Worm (Caenorhabditis elegans) whole organism, young adult: ENCODE results near the gene H38K22.6.

ENCODE experiments used
- B0019.2 ChIP-seq: fragments of 200-800 bp; sonication (Bioruptor generic); conservative IDR thresholded peaks from 2 replicates; pipeline ENCODE4 v1.3.6; 2022; ENCODE audit warnings: missing genetic modification reagents, missing genetic modification characterization, missing compliant biosample characterization
- B0035.1 ChIP-seq: sonication (generic microtip); optimal IDR thresholded peaks from 2 replicates; lab custom pipeline; 2016; ENCODE audit warnings: missing genetic modification characterization, mild to moderate bottlenecking, missing compliant biosample characterization, missing genotype, missing genetic modification reagents
- B0261.1 ChIP-seq: sonication (generic microtip); optimal IDR thresholded peaks from 2 replicates; lab custom pipeline; 2016; ENCODE audit warnings: mild to moderate bottlenecking, missing genetic modification characterization, moderate library complexity, missing compliant biosample characterization
- C06A6.2 ChIP-seq: fragments of 200-800 bp; sonication (Bioruptor generic); conservative IDR thresholded peaks from 2 replicates; pipeline ENCODE4 v1.3.6; 2022; ENCODE audit warnings: missing genetic modification characterization, missing compliant biosample characterization
- C17E4.6 ChIP-seq: fragments of 200-800 bp; sonication (Bioruptor generic); IDR thresholded peaks from 2 replicates; pipeline ENCODE4 v1.3.6; 2022; ENCODE audit warnings: missing genetic modification reagents, missing genetic modification characterization, missing compliant biosample characterization
- F23B12.7 ChIP-seq: sonication (generic microtip); optimal IDR thresholded peaks from 2 replicates; lab custom pipeline; 2017; ENCODE audit warnings: missing genetic modification characterization, mild to moderate bottlenecking, missing compliant biosample characterization, antibody characterized with exemption, moderate library complexity; ENCODE audit not compliant: insufficient read depth
- F39B2.1 ChIP-seq: fragments of 200-800 bp; sonication (Bioruptor generic); IDR thresholded peaks from 2 replicates; pipeline ENCODE4 v1.3.6; 2022; ENCODE audit warnings: missing genetic modification reagents, missing genetic modification characterization, missing compliant biosample characterization
- F52B5.7 ChIP-seq: sonication (generic microtip); optimal IDR thresholded peaks from 2 replicates; lab custom pipeline; 2016; ENCODE audit warnings: mild to moderate bottlenecking, missing genetic modification characterization, missing compliant biosample characterization
- F57C9.4 ChIP-seq: sonication (generic microtip); optimal IDR thresholded peaks from 2 replicates; lab custom pipeline; 2017; ENCODE audit warnings: mild to moderate bottlenecking, missing genetic modification characterization, missing compliant biosample characterization
- T26A5.8 ChIP-seq: sonication (generic microtip); optimal IDR thresholded peaks from 2 replicates; lab custom pipeline; 2016; ENCODE audit warnings: missing genetic modification characterization, missing compliant biosample characterization
- ZK185.1 ChIP-seq: sonication (generic microtip); optimal IDR thresholded peaks from 2 replicates; lab custom pipeline; 2016; ENCODE audit warnings: mild to moderate bottlenecking, missing genetic modification characterization, missing compliant biosample characterization; ENCODE audit not compliant: poor library complexity, severe bottlenecking
- aptf-3 ChIP-seq: fragments of 200-800 bp; sonication (Bioruptor generic); IDR thresholded peaks from 2 replicates; pipeline ENCODE4 v1.3.6; 2022; ENCODE audit warnings: missing genetic modification characterization, missing compliant biosample characterization
- atf-7 ChIP-seq: sonication (generic microtip); optimal IDR thresholded peaks from 2 replicates; lab custom pipeline; 2017; ENCODE audit warnings: mild to moderate bottlenecking, missing genetic modification characterization, missing compliant biosample characterization
- bed-1 ChIP-seq: fragments of 200-800 bp; sonication (Bioruptor generic); IDR thresholded peaks from 2 replicates; pipeline ENCODE4 v1.3.6; 2022; ENCODE audit warnings: missing genetic modification reagents, missing genetic modification characterization, missing compliant biosample characterization
- cebp-1 ChIP-seq, 2 experiments: fragments of 200-800 bp in 1 of 2; sonication (Bioruptor generic) in 1 of 2; sonication (generic microtip) in 1 of 2; IDR thresholded peaks in 1 of 2; optimal IDR thresholded peaks in 1 of 2; 2 replicates each; pipeline versions ENCODE4 v1.3.6 to Lab custom; 2017 to 2022; ENCODE audit warnings: missing compliant biosample characterization in 2 of 2, missing genetic modification characterization in 2 of 2, mild to moderate bottlenecking in 1 of 2, missing genetic modification reagents in 1 of 2, moderate library complexity in 1 of 2
- cebp-2 ChIP-seq: fragments of 200-800 bp; sonication (Bioruptor generic); IDR thresholded peaks from 2 replicates; pipeline ENCODE4 v1.3.6; 2022; ENCODE audit warnings: missing genetic modification characterization, missing compliant biosample characterization
- ceh-100 ChIP-seq: fragments of 200-800 bp; sonication (Bioruptor generic); IDR thresholded peaks from 2 replicates; pipeline ENCODE4 v1.3.6; 2022; ENCODE audit warnings: missing genetic modification reagents, missing genetic modification characterization, missing compliant biosample characterization
- ceh-40 ChIP-seq: fragments of 200-800 bp; sonication (Bioruptor generic); IDR thresholded peaks from 2 replicates; pipeline ENCODE4 v1.3.6; 2022; ENCODE audit warnings: missing genetic modification characterization, missing compliant biosample characterization
- efl-1 ChIP-seq: fragments of 150-350 bp; optimal IDR thresholded peaks from 2 replicates; lab custom pipeline; 2014; ENCODE audit warnings: missing biosample characterization, missing genetic modification reagents, missing genetic modification characterization
- egl-44 ChIP-seq: fragments of 200-800 bp; sonication (Bioruptor generic); IDR thresholded peaks from 2 replicates; pipeline ENCODE4 v1.3.6; 2022; ENCODE audit warnings: missing genetic modification reagents, missing genetic modification characterization, missing compliant biosample characterization
- him-1 ChIP-seq: sonication (generic microtip); optimal IDR thresholded peaks from 2 replicates; lab custom pipeline; 2016; ENCODE audit warnings: missing genotype, missing genetic modification reagents, missing genetic modification characterization, missing compliant biosample characterization
- hlh-26 ChIP-seq: fragments of 200-800 bp; sonication (Bioruptor generic); conservative IDR thresholded peaks from 2 replicates; pipeline ENCODE4 v1.3.6; 2022; ENCODE audit warnings: missing genetic modification reagents, missing genetic modification characterization, missing compliant biosample characterization
- hrde-1 ChIP-seq: sonication (generic microtip); optimal IDR thresholded peaks from 2 replicates; lab custom pipeline; 2016; ENCODE audit warnings: missing genetic modification characterization, mild to moderate bottlenecking, missing compliant biosample characterization, moderate library complexity, missing genotype, missing genetic modification reagents, borderline replicate concordance
- lag-1 ChIP-seq: fragments of 200-800 bp; sonication (Bioruptor generic); IDR thresholded peaks from 2 replicates; pipeline ENCODE4 v1.3.6; 2022; ENCODE audit warnings: missing genetic modification reagents, missing genetic modification characterization, missing compliant biosample characterization
- let-607 ChIP-seq, 2 experiments: fragments of 200-800 bp in 1 of 2; sonication (Bioruptor generic) in 1 of 2; sonication (generic microtip) in 1 of 2; optimal IDR thresholded peaks; 2 replicates each; lab custom pipeline; 2016 to 2018; ENCODE audit warnings: mild to moderate bottlenecking in 2 of 2, missing compliant biosample characterization in 2 of 2, missing genetic modification characterization in 2 of 2, moderate library complexity in 2 of 2, missing genotype in 1 of 2
- lin-35 ChIP-seq, 3 experiments: fragments of 150-350 bp in 2 of 3; sonication (generic microtip) in 1 of 3; optimal IDR thresholded peaks; 2 replicates each; lab custom pipeline; 2014 to 2018; ENCODE audit warnings: missing biosample characterization in 3 of 3, missing genetic modification characterization in 3 of 3, missing genetic modification reagents in 3 of 3
- lin-40 ChIP-seq: sonication (generic microtip); optimal IDR thresholded peaks from 2 replicates; lab custom pipeline; 2016; ENCODE audit warnings: missing genetic modification characterization, mild to moderate bottlenecking, missing compliant biosample characterization, missing genotype, missing genetic modification reagents
- lir-1 ChIP-seq: fragments of 200-800 bp; sonication (Bioruptor generic); conservative IDR thresholded peaks from 2 replicates; pipeline ENCODE4 v1.3.6; 2022; ENCODE audit warnings: missing genetic modification reagents, missing genetic modification characterization, missing compliant biosample characterization
- lsl-1 ChIP-seq: fragments of 200-800 bp; sonication (Bioruptor generic); optimal IDR thresholded peaks from 2 replicates; lab custom pipeline; 2018; ENCODE audit warnings: mild to moderate bottlenecking, missing genetic modification characterization, moderate library complexity, missing compliant biosample characterization
- lsy-27 ChIP-seq: sonication (generic microtip); optimal IDR thresholded peaks from 2 replicates; lab custom pipeline; 2017; ENCODE audit warnings: missing genetic modification characterization, mild to moderate bottlenecking, missing compliant biosample characterization, antibody characterized with exemption, missing genotype, borderline replicate concordance; ENCODE audit not compliant: insufficient read depth
- madf-10 ChIP-seq: sonication (generic microtip); optimal IDR thresholded peaks from 2 replicates; lab custom pipeline; 2016; ENCODE audit warnings: mild to moderate bottlenecking, missing genetic modification characterization, missing compliant biosample characterization
- mxl-1 ChIP-seq: sonication (generic microtip); optimal IDR thresholded peaks from 2 replicates; lab custom pipeline; 2016; ENCODE audit warnings: missing genetic modification characterization, missing compliant biosample characterization
- nfyb-1 ChIP-seq: fragments of 200-800 bp; sonication (Bioruptor generic); IDR thresholded peaks from 2 replicates; pipeline ENCODE4 v1.3.6; 2022; ENCODE audit warnings: missing genetic modification reagents, missing genetic modification characterization, missing compliant biosample characterization
- nhr-179 ChIP-seq: sonication (generic microtip); optimal IDR thresholded peaks from 2 replicates; lab custom pipeline; 2016; ENCODE audit warnings: mild to moderate bottlenecking, missing genetic modification characterization, missing compliant biosample characterization
- nhr-90 ChIP-seq: sonication (generic microtip); optimal IDR thresholded peaks from 2 replicates; lab custom pipeline; 2016; ENCODE audit warnings: missing genotype, mild to moderate bottlenecking, missing genetic modification characterization, missing compliant biosample characterization
- pha-4 ChIP-seq: fragments of 150-350 bp; sonication (generic microtip); optimal IDR thresholded peaks from 2 replicates; lab custom pipeline; 2014; ENCODE audit warnings: missing biosample characterization, missing genetic modification reagents, missing genetic modification characterization
- snpc-1.1 ChIP-seq: sonication (generic microtip); optimal IDR thresholded peaks from 2 replicates; lab custom pipeline; 2017; ENCODE audit warnings: missing genetic modification characterization, mild to moderate bottlenecking, missing compliant biosample characterization, antibody characterized with exemption, moderate library complexity, missing genotype, missing genetic modification reagents; ENCODE audit not compliant: insufficient read depth
- xnd-1 ChIP-seq: sonication (generic microtip); optimal IDR thresholded peaks from 2 replicates; lab custom pipeline; 2016; ENCODE audit warnings: missing genotype, missing genetic modification reagents, missing genetic modification characterization, missing compliant biosample characterization
- zfh-2 ChIP-seq: fragments of 200-800 bp; sonication (Bioruptor generic); conservative IDR thresholded peaks from 2 replicates; pipeline ENCODE4 v1.3.6; 2022; ENCODE audit warnings: missing genetic modification reagents, missing genetic modification characterization, missing compliant biosample characterization
- ztf-25 ChIP-seq: fragments of 200-800 bp; sonication (Bioruptor generic); IDR thresholded peaks from 2 replicates; pipeline ENCODE4 v1.3.6; 2022; ENCODE audit warnings: missing genetic modification reagents, missing genetic modification characterization, missing compliant biosample characterization
- ztf-3 ChIP-seq: fragments of 200-800 bp; sonication (Bioruptor generic); optimal IDR thresholded peaks from 2 replicates; lab custom pipeline; 2018; ENCODE audit warnings: mild to moderate bottlenecking, missing genetic modification characterization, missing compliant biosample characterization
- ztf-6 ChIP-seq: fragments of 200-800 bp; sonication (Bioruptor generic); IDR thresholded peaks from 2 replicates; pipeline ENCODE4 v1.3.6; 2022; ENCODE audit warnings: missing genetic modification reagents, missing genetic modification characterization, missing compliant biosample characterization

The H38K22.6 gene

DNA sequence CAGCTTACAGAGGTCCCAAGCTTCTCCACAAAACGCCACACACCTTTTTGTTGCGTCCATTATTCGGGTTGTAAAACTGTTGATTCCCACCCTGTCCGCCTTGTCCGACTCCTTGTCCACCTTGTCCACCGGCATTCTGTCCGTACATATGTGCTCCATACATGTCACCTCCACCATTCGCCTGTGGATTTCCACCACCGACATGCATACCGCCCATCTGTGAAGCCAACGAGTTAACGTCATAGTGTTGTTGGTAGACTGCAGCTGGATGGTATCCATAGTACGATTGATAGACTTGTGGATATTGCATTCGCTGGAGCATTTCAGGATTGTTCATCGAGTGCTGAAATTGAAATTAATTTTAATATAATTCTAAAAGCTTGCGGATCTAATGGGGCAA is 42.5 kb upstream of the H38K22.6 start (continued):
- TF ChIP-seq egl-44 (GFP tag; lab: Robert Waterston, UW) (no peak), ZK185.1 (no peak), B0019.2 (GFP tag; lab: Robert Waterston, UW) (no peak)

DNA sequence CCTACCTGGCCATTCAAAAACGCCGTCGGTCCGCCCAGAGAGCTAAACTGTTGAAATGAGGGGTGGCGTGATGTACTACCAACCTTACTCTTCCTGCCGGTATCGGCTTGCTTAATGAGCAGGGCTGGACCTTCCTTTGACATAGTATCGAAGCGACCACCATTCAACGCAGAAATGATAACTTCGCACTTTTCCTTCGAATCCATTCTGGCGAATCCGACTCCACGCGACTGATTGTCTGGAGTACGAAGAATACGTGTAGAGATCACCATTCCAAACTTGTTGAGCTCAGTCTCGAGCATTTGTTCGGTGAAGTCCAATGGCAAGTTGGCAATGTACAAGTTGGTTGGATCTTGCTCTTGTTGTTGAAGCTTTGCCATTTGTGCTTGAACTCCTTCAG is 42.0 kb upstream of the H38K22.6 start:
- TF ChIP-seq lsy-27 (tag; lab: Kevin White, UChicago): no peak
- no peak for TF ChIP-seq aptf-3 (GFP tag; lab: Robert Waterston, UW)
- TF ChIP-seq nfyb-1: no peak
- no peak for TF ChIP-seq pha-4 (tag; lab: Kevin White, UChicago)
- TF ChIP-seq nhr-179 (tag; lab: Kevin White, UChicago): no peak
- no peak for TF ChIP-seq nhr-90 (tag; lab: Kevin White, UChicago)
- TF ChIP-seq bed-1 (GFP tag; lab: Robert Waterston, UW): no peak

DNA sequence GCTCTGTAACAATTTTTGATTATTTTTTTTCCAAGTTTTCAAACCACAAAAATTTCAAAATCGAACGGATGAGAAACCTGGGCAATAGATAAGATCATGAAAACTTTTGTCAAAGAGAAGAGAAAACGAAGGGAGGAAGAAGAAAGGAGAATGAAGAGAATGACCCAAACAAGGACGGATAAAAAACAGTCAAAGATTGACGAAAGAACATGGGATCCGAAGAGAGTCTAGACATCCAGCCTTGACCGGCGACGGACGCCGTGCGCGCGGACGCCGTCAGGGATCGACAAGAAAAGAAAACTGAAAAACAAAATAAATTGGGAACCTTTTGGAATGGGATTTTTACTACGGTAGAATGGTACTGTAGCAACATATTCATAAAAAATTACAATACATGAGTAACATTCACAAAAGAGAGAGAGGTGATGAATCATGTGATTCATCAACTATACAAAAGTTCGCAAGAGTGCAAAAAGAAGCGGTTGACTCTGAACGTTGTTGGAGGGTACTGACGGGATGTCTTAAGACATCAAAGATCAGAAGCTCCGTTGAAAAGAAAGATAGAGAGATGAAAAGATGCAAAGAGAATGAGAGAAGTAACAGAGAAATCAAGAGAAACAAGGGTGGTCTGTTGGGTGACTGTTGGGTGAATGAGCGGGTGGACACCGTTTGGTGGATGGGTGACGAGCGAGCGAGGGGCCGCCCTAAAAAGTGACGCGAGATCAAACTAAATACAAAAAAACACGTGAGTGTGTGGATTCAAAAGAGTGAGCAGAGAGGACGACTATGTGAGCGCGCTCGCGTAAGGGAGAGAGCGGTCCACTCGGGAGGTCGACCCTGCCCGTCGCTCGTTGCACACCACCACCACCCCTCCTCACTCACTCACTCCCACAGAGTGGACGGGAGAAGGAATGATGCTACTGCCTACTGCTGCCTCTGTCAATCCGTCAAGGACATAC is 39.7 kb upstream of the H38K22.6 start, which contains the start of gene sup-26:
Gene sup-26, minus strand, starts transcription at position 10 of the 959 bp plus-strand sequence.
- TF ChIP-seq cebp-2 (no peak), B0035.1 (tag; lab: Kevin White, UChicago) (no peak), efl-1 (no peak), zfh-2 (GFP tag; lab: Robert Waterston, UW) (peak; percentile 93), F57C9.4 (no peak), lag-1 (no peak), B0019.2 (GFP tag; lab: Robert Waterston, UW) (no peak), let-607 (tag; optimal IDR thresholded peaks at IDR 0.05; lab: Kevin White, UChicago) (no peak), B0261.1 (tag; lab: Kevin White, UChicago) (no peak), cebp-1 (GFP tag; IDR thresholded peaks at IDR 0.05; lab: Robert Waterston, UW) (no peak), cebp-1 (tag; optimal IDR thresholded peaks at IDR 0.05; lab: Kevin White, UChicago) (peak; percentile 41), ceh-100 (no peak), xnd-1 (no peak), lin-35 (GFP tag; optimal IDR thresholded peaks at IDR 0.05; lab: Kevin White, UChicago) (no peak), snpc-1.1 (no peak), hrde-1 (no peak), lsy-27 (tag; lab: Kevin White, UChicago) (no peak), ztf-25 (GFP tag; lab: Robert Waterston, UW) (no peak), ztf-6 (GFP tag; lab: Robert Waterston, UW) (no peak), C06A6.2 (GFP tag; lab: Robert Waterston, UW) (no peak), mxl-1 (tag; lab: Kevin White, UChicago) (no peak), atf-7 (tag; lab: Kevin White, UChicago) (no peak), madf-10 (no peak), lin-40 (tag; lab: Kevin White, UChicago) (no peak), T26A5.8 (no peak), lir-1 (no peak), hlh-26 (GFP tag; lab: Robert Waterston, UW) (no peak), lsl-1 (no peak), ceh-40 (GFP tag; lab: Robert Waterston, UW) (no peak), F39B2.1 (no peak), F52B5.7 (no peak), him-1 (no peak), C17E4.6 (no peak), egl-44 (GFP tag; lab: Robert Waterston, UW) (no peak), F23B12.7 (no peak), ztf-3 (GFP tag; lab: Kevin White, UChicago) (no peak)
